Worm (Caenorhabditis elegans): Measurements from ENCODE around the gene dct-5.

ce11 chrII:5436833-5437232 lies at the start of gene dct-5:
- no peak for TF ChIP-seq irx-1 (tag; optimal IDR thresholded peaks at IDR 0.05)
- no peak for TF ChIP-seq mep-1 (tag; optimal IDR thresholded peaks at IDR 0.05)
- TF ChIP-seq lin-13 (GFP tag; optimal IDR thresholded peaks at IDR 0.05): no peak
- TF ChIP-seq ces-1 (GFP tag; optimal IDR thresholded peaks at IDR 0.05): no peak
- TF ChIP-seq hlh-4 (tag; optimal IDR thresholded peaks at IDR 0.05): no peak

Measured in whole organism, L1 larva.